Worm (Caenorhabditis elegans): ENCODE data around the gene lin-12.

lin-12 gene

DNA sequence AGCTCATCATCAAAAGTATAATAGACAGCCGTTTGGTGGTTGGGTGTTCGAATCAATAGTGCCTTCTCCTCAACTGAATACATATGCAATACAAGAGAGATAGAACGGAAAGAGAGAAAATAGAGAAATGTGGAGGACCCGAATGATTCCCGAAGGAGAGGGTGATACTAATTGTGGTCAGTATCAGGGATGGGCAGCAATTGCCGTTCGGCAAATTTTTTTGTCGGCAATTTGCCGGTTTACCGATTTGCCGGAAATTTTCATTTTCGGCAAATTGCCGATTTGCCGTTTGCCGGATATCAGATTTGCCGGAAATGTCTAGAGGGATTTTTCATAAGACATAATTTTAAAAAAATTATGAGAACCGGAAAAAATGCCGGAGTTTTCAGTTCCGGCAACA is 59.0 kb downstream of the lin-12 start, which contains the start of gene F59B2.9:
F59B2.9 (minus strand) TSS at position 101 of the 400 bp plus-strand sequence.
- no peak for TF ChIP-seq irx-1 (tag; optimal IDR thresholded peaks at IDR 0.05)
- TF ChIP-seq lin-14 (GFP tag; optimal IDR thresholded peaks at IDR 0.05) = no peak
- TF ChIP-seq ceh-88 (GFP tag; IDR thresholded peaks at IDR 0.05) = no peak
- no peak for TF ChIP-seq ceh-8 (GFP tag; optimal IDR thresholded peaks at IDR 0.05)
- TF ChIP-seq mef-2 (tag; optimal IDR thresholded peaks at IDR 0.05) = no peak
- TF ChIP-seq mab-9 (GFP tag; IDR thresholded peaks at IDR 0.05) = no peak
- TF ChIP-seq elt-3 (tag; optimal IDR thresholded peaks at IDR 0.05) = no peak
- no peak for TF ChIP-seq mep-1 (tag; optimal IDR thresholded peaks at IDR 0.05)
- TF ChIP-seq blmp-1 (tag; optimal IDR thresholded peaks at IDR 0.05) = no peak
- no peak for TF ChIP-seq nhr-19 (GFP tag; conservative IDR thresholded peaks at IDR 0.05)
- no peak for TF ChIP-seq F16B12.6 (tag; optimal IDR thresholded peaks at IDR 0.05)
- no peak for TF ChIP-seq snpc-4 (tag; optimal IDR thresholded peaks at IDR 0.05)
- TF ChIP-seq nhr-71 (tag; optimal IDR thresholded peaks at IDR 0.05) = no peak
- no peak for TF ChIP-seq ztf-4 (tag; optimal IDR thresholded peaks at IDR 0.05)
- TF ChIP-seq ceh-90 (tag; optimal IDR thresholded peaks at IDR 0.05) = no peak
- TF ChIP-seq nhr-11 (tag; optimal IDR thresholded peaks at IDR 0.05) = no peak
- TF ChIP-seq lin-35 (GFP tag; optimal IDR thresholded peaks at IDR 0.05) = no peak
